Fruit fly (Drosophila melanogaster) whole organism, embryonic: ENCODE results near the gene ATPsynO.

Experiments
- Awh ChIP-seq: fragments of 200-800 bp; sonication (Bioruptor generic); IDR thresholded peaks from 2 replicates; pipeline ENCODE4, ENCODE4 v1.3.6; 2022; ENCODE audit warnings: missing biosample characterization, missing genetic modification characterization
- BtbVII ChIP-seq: fragments of 200-800 bp; sonication (Bioruptor generic); optimal IDR thresholded peaks from 3 replicates; lab custom pipeline; 2017; ENCODE audit warnings: missing biosample characterization, mild to moderate bottlenecking, missing genetic modification characterization
- Bteb2 ChIP-seq: fragments of 200-800 bp; sonication (Bioruptor generic); optimal IDR thresholded peaks from 2 replicates; lab custom pipeline; 2016; ENCODE audit warnings: missing biosample characterization, missing genetic modification characterization
- CG10209 ChIP-seq: fragments of 200-800 bp; sonication (Bioruptor generic); optimal IDR thresholded peaks from 3 replicates; lab custom pipeline; 2017; ENCODE audit warnings: missing biosample characterization, mild to moderate bottlenecking, missing genetic modification characterization, missing genetic modification reagents
- CG1024 ChIP-seq: fragments of 200-800 bp; sonication (Bioruptor generic); IDR thresholded peaks from 2 replicates; pipeline ENCODE4 v1.3.6; 2022; ENCODE audit warnings: missing biosample characterization, missing genetic modification characterization
- CG10267 ChIP-seq: fragments of 200-800 bp; sonication (Bioruptor generic); optimal IDR thresholded peaks from 2 replicates; lab custom pipeline; 2018; ENCODE audit warnings: missing biosample characterization, mild to moderate bottlenecking, missing genetic modification characterization, moderate library complexity
- CG12942 ChIP-seq: fragments of 200-800 bp; sonication (Bioruptor generic); optimal IDR thresholded peaks from 3 replicates; lab custom pipeline; 2016; ENCODE audit warnings: missing biosample characterization, missing genetic modification characterization
- CG16863 ChIP-seq: fragments of 200-800 bp; sonication (Bioruptor generic); optimal IDR thresholded peaks from 3 replicates; lab custom pipeline; 2016; ENCODE audit warnings: missing biosample characterization, missing genetic modification characterization
- CG17385 ChIP-seq: fragments of 200-800 bp; sonication (Bioruptor generic); optimal IDR thresholded peaks from 3 replicates; lab custom pipeline; 2018; ENCODE audit warnings: missing biosample characterization, mild to moderate bottlenecking, missing genetic modification characterization
- CG1832 ChIP-seq: fragments of 200-800 bp; sonication (Bioruptor generic); optimal IDR thresholded peaks from 2 replicates; lab custom pipeline; 2017; ENCODE audit warnings: missing biosample characterization, mild to moderate bottlenecking, missing genetic modification characterization, inconsistent platforms
- CG18619 ChIP-seq: fragments of 200-800 bp; sonication (Bioruptor generic); optimal IDR thresholded peaks from 3 replicates; lab custom pipeline; 2017; ENCODE audit warnings: missing biosample characterization, mild to moderate bottlenecking, missing genetic modification characterization
- CG2120 ChIP-seq: fragments of 200-800 bp; sonication (Bioruptor generic); optimal IDR thresholded peaks from 3 replicates; lab custom pipeline; 2016; ENCODE audit warnings: missing biosample characterization, missing genetic modification characterization
- CG2202 ChIP-seq: fragments of 200-800 bp; sonication (Bioruptor generic); optimal IDR thresholded peaks from 2 replicates; lab custom pipeline; 2018; ENCODE audit warnings: missing biosample characterization, mild to moderate bottlenecking, missing genetic modification characterization
- CG2889 ChIP-seq: fragments of 200-800 bp; sonication (Bioruptor generic); IDR thresholded peaks from 3 replicates; pipeline ENCODE4 v1.3.6; 2022; ENCODE audit warnings: missing biosample characterization, missing genetic modification characterization
- CG30431 ChIP-seq: fragments of 200-800 bp; sonication (Bioruptor generic); optimal IDR thresholded peaks from 2 replicates; lab custom pipeline; 2017; ENCODE audit warnings: missing biosample characterization, missing genetic modification characterization
- CG3163 ChIP-seq: fragments of 200-800 bp; sonication (Bioruptor generic); optimal IDR thresholded peaks from 3 replicates; lab custom pipeline; 2016; ENCODE audit warnings: missing biosample characterization, missing genetic modification characterization
- CG3847 ChIP-seq: fragments of 200-800 bp; sonication (Bioruptor generic); IDR thresholded peaks from 2 replicates; pipeline ENCODE4 v1.3.6; 2022; ENCODE audit warnings: missing biosample characterization, missing genetic modification characterization
- CTCF ChIP-seq: fragments of 200-800 bp; sonication (Bioruptor generic); optimal IDR thresholded peaks from 2 replicates; lab custom pipeline; 2017; ENCODE audit warnings: missing biosample characterization, mild to moderate bottlenecking, missing genetic modification characterization, moderate library complexity
- Ets65A ChIP-seq: fragments of 200-800 bp; sonication (Bioruptor generic); peaks from one replicate; lab custom pipeline; 2016; ENCODE audit warnings: missing biosample characterization, missing genetic modification characterization
- Ets97D ChIP-seq: fragments of 200-800 bp; sonication (Bioruptor generic); optimal IDR thresholded peaks from 3 replicates; lab custom pipeline; 2016; ENCODE audit warnings: missing biosample characterization, missing genetic modification characterization
- Fer2 ChIP-seq: fragments of 200-800 bp; sonication (Bioruptor generic); optimal IDR thresholded peaks from 2 replicates; lab custom pipeline; 2018; ENCODE audit warnings: missing biosample characterization, mild to moderate bottlenecking, missing genetic modification characterization, moderate library complexity
- HmgD ChIP-seq: fragments of 200-800 bp; sonication (Bioruptor generic); optimal IDR thresholded peaks from 3 replicates; lab custom pipeline; 2016; ENCODE audit warnings: missing biosample characterization, missing genetic modification characterization
- Nf-YC ChIP-seq: fragments of 200-800 bp; optimal IDR thresholded peaks from 3 replicates; lab custom pipeline; 2019; ENCODE audit warnings: missing biosample characterization, mild to moderate bottlenecking, missing genetic modification characterization, moderate library complexity
- Optix ChIP-seq: fragments of 200-800 bp; sonication (Bioruptor generic); IDR thresholded peaks from 3 replicates; pipeline ENCODE4 v1.3.6; 2022; ENCODE audit warnings: missing biosample characterization, missing genetic modification characterization
- Sin3A ChIP-seq: fragments of >200 bp; optimal IDR thresholded peaks from 2 replicates; lab custom pipeline; 2018
- Sox100B ChIP-seq: fragments of 200-800 bp; sonication (Bioruptor generic); optimal IDR thresholded peaks from 3 replicates; lab custom pipeline; 2018; ENCODE audit warnings: missing biosample characterization, mild to moderate bottlenecking, missing genetic modification characterization
- Sox102F ChIP-seq: fragments of 200-800 bp; sonication (Bioruptor generic); optimal IDR thresholded peaks from 2 replicates; lab custom pipeline; 2018; ENCODE audit warnings: missing biosample characterization, mild to moderate bottlenecking, missing genetic modification characterization, moderate library complexity
- Vsx1 ChIP-seq: fragments of 200-800 bp; sonication (Bioruptor generic); optimal IDR thresholded peaks from 2 replicates; lab custom pipeline; 2017; ENCODE audit warnings: missing biosample characterization, mild to moderate bottlenecking, missing genetic modification characterization, missing genetic modification reagents
- Xbp1 ChIP-seq: fragments of 200-800 bp; sonication (Bioruptor generic); optimal IDR thresholded peaks from 3 replicates; lab custom pipeline; 2016; ENCODE audit warnings: missing biosample characterization, mild to moderate bottlenecking, missing genetic modification characterization
- YL-1 ChIP-seq: fragments of 200-800 bp; sonication (Bioruptor generic); optimal IDR thresholded peaks from 3 replicates; lab custom pipeline; 2017; ENCODE audit warnings: missing biosample characterization, mild to moderate bottlenecking, missing genetic modification characterization
- ase ChIP-seq: fragments of 200-800 bp; sonication (Bioruptor generic); IDR thresholded peaks from 3 replicates; pipeline ENCODE4 v1.3.6; 2022; ENCODE audit warnings: missing biosample characterization, missing genetic modification characterization
- bab2 ChIP-seq: fragments of 200-800 bp; sonication (Bioruptor generic); optimal IDR thresholded peaks from 2 replicates; lab custom pipeline; 2016; ENCODE audit warnings: missing biosample characterization, missing genetic modification characterization
- esg ChIP-seq: fragments of 200-800 bp; sonication (Bioruptor generic); conservative IDR thresholded peaks from 2 replicates; pipeline ENCODE4 v1.3.6; 2022; ENCODE audit warnings: missing biosample characterization, missing genetic modification characterization
- eyg ChIP-seq: fragments of 200-800 bp; sonication (Bioruptor generic); optimal IDR thresholded peaks from 3 replicates; lab custom pipeline; 2016; ENCODE audit warnings: missing biosample characterization, missing genetic modification characterization
- ftz-f1 ChIP-seq: fragments of 200-800 bp; sonication (Bioruptor generic); optimal IDR thresholded peaks from 2 replicates; lab custom pipeline; 2016; ENCODE audit warnings: missing biosample characterization, missing genetic modification characterization
- gce ChIP-seq: fragments of 200-800 bp; sonication (Bioruptor generic); IDR thresholded peaks from 3 replicates; pipeline ENCODE4 v1.3.6; 2022; ENCODE audit warnings: missing biosample characterization, missing genetic modification characterization
- hb ChIP-seq: fragments of 200-800 bp; sonication (Bioruptor generic); IDR thresholded peaks from 3 replicates; pipeline ENCODE4 v1.3.6; 2022; ENCODE audit warnings: missing biosample characterization, missing genetic modification characterization; ENCODE audit not compliant: partially characterized antibody
- jumu ChIP-seq: fragments of 200-800 bp; sonication (Bioruptor generic); optimal IDR thresholded peaks from 3 replicates; lab custom pipeline; 2016; ENCODE audit warnings: missing biosample characterization, missing genetic modification characterization
- knrl ChIP-seq: fragments of 200-800 bp; sonication (Bioruptor generic); IDR thresholded peaks from 3 replicates; pipeline ENCODE4 v1.3.6; 2022; ENCODE audit warnings: missing biosample characterization, missing genetic modification characterization; ENCODE audit not compliant: partially characterized antibody
- nerfin-2 ChIP-seq: fragments of 200-800 bp; sonication (Bioruptor generic); IDR thresholded peaks from 2 replicates; pipeline ENCODE4 v1.3.6; 2022; ENCODE audit warnings: missing biosample characterization, missing genetic modification characterization; ENCODE audit not compliant: partially characterized antibody
- nmo ChIP-seq: fragments of 200-800 bp; sonication (Bioruptor generic); optimal IDR thresholded peaks from 2 replicates; lab custom pipeline; 2018; ENCODE audit warnings: missing biosample characterization, mild to moderate bottlenecking, missing genetic modification characterization, moderate library complexity
- pan ChIP-seq, 4 experiments: fragments of >200 bp in 3 of 4; fragments of 200-800 bp in 1 of 4; sonication (Bioruptor generic) in 1 of 4; optimal IDR thresholded peaks in 3 of 4; IDR thresholded peaks in 1 of 4; 2 replicates each; pipeline versions ENCODE4 v1.3.6 to Lab custom; 2017 to 2022; ENCODE audit warnings: missing biosample characterization in 2 of 4, missing genetic modification characterization in 2 of 4, mixed read lengths in 1 of 4
- prd ChIP-seq, 3 experiments: fragments of >200 bp in 2 of 3; fragments of 200-800 bp in 1 of 3; sonication (Bioruptor generic) in 1 of 3; optimal IDR thresholded peaks in 2 of 3; IDR thresholded peaks in 1 of 3; 2 replicates in 2 of 3; 3 replicates in 1 of 3; pipeline versions ENCODE4 v1.3.6 to Lab custom; 2017 to 2022; ENCODE audit warnings: missing biosample characterization in 1 of 3, missing genetic modification characterization in 1 of 3
- row ChIP-seq: fragments of 200-800 bp; sonication (Bioruptor generic); IDR thresholded peaks from 3 replicates; pipeline ENCODE4 v1.3.6; 2022; ENCODE audit warnings: missing biosample characterization, missing genetic modification characterization
- schlank ChIP-seq: fragments of 200-800 bp; sonication (Bioruptor generic); optimal IDR thresholded peaks from 2 replicates; lab custom pipeline; 2018; ENCODE audit warnings: missing biosample characterization, mild to moderate bottlenecking, missing genetic modification characterization
- sna ChIP-seq: fragments of 200-800 bp; sonication (Bioruptor generic); IDR thresholded peaks from 2 replicates; pipeline ENCODE4 v1.3.6; 2022; ENCODE audit warnings: missing biosample characterization, missing genetic modification characterization; ENCODE audit not compliant: partially characterized antibody
- sob ChIP-seq: fragments of 200-800 bp; sonication (Bioruptor generic); IDR thresholded peaks from 2 replicates; pipeline ENCODE4 v1.3.6; 2022; ENCODE audit warnings: missing biosample characterization, missing genetic modification characterization
- tap ChIP-seq: fragments of 200-800 bp; optimal IDR thresholded peaks from 3 replicates; lab custom pipeline; 2019; ENCODE audit warnings: missing biosample characterization, mild to moderate bottlenecking, missing genetic modification characterization, moderate library complexity
- toy ChIP-seq: fragments of 200-800 bp; sonication (Bioruptor generic); IDR thresholded peaks from 2 replicates; pipeline ENCODE4 v1.3.6; 2022; ENCODE audit warnings: missing biosample characterization, missing genetic modification characterization
- zen ChIP-seq: fragments of 200-800 bp; sonication (Bioruptor generic); optimal IDR thresholded peaks from 3 replicates; lab custom pipeline; 2018; ENCODE audit warnings: missing biosample characterization, mild to moderate bottlenecking, missing genetic modification characterization, moderate library complexity

The ATPsynO gene

dm6 chr3R:15275158-15275623 lies 9.8 kb downstream of the ATPsynO start, which contains the start of the genes Cp190 and CG4338 (continued):
- peak; percentile 90 for TF ChIP-seq ase (GFP tag; lab: Robert Waterston, UW)
- TF ChIP-seq ftz-f1 (GFP tag; lab: Kevin White, UChicago), result peak; percentile 63
- peak; percentile 72 for TF ChIP-seq hb (GFP tag; lab: Robert Waterston, UW)
- TF ChIP-seq CG2202 (tag; lab: Kevin White, UChicago), result peak; percentile 97
- peak; percentile 89 for TF ChIP-seq toy (GFP tag; lab: Robert Waterston, UW)
- peak; percentile 68 for TF ChIP-seq CTCF
- peak; percentile 81 for TF ChIP-seq knrl (GFP tag; lab: Robert Waterston, UW)
- TF ChIP-seq CG2120 (GFP tag; lab: Kevin White, UChicago), result peak; percentile 97
- peak; percentile 63 for TF ChIP-seq CG3163
- TF ChIP-seq sob (GFP tag; lab: Robert Waterston, UW), result peak; percentile 96
- TF ChIP-seq Nf-YC, result peak; percentile 94
- TF ChIP-seq Sox100B (GFP tag; lab: Kevin White, UChicago), result peak; percentile 98
- peak; percentile 93 for TF ChIP-seq schlank (tag; lab: Kevin White, UChicago)
- TF ChIP-seq BtbVII, result peak; percentile 97
- peak; percentile 69; the same call in 2 of the 3 replicates for TF ChIP-seq Optix (GFP tag; lab: Robert Waterston, UW)
- peak; percentile 99 for TF ChIP-seq Fer2 (tag; lab: Kevin White, UChicago)
- TF ChIP-seq bab2 (GFP tag; lab: Kevin White, UChicago), result peak; percentile 93
- TF ChIP-seq CG18619 (GFP tag; lab: Kevin White, UChicago), result peak; percentile 98
- peak; percentile 89 for TF ChIP-seq Sin3A (lab: Kevin White, UChicago)
- TF ChIP-seq CG1832 (GFP tag; lab: Kevin White, UChicago), result no peak
- no peak for TF ChIP-seq prd (optimal IDR thresholded peaks at IDR 0.05; lab: Kevin White, UChicago)
- peak; percentile 98 for TF ChIP-seq prd (GFP tag; IDR thresholded peaks at IDR 0.05; lab: Robert Waterston, UW)
- peak; percentile 98 for TF ChIP-seq esg
- peak; percentile 98 for TF ChIP-seq tap (tag; lab: Kevin White, UChicago)
- peak; percentile 99 for TF ChIP-seq nmo (GFP tag; lab: Kevin White, UChicago)
- peak; percentile 94 for TF ChIP-seq CG2889 (GFP tag; lab: Robert Waterston, UW)
- peak; percentile 96 for TF ChIP-seq CG10267
- peak; percentile 94 for TF ChIP-seq gce (GFP tag; lab: Robert Waterston, UW)
- TF ChIP-seq Awh (GFP tag; lab: Robert Waterston, UW), result peak; percentile 94
- TF ChIP-seq CG1024 (GFP tag; lab: Robert Waterston, UW), result peak; percentile 76
- peak; percentile 94 for TF ChIP-seq Ets97D (GFP tag; lab: Kevin White, UChicago)
- no peak for TF ChIP-seq pan (optimal IDR thresholded peaks at IDR 0.05; lab: Kevin White, UChicago)
- peak in 1 of 2 experiments; percentile 97 for TF ChIP-seq pan (GFP tag; optimal IDR thresholded peaks at IDR 0.05 in 1 of 2, IDR thresholded peaks at IDR 0.05 in 1 of 2)
- peak; percentile 78 for TF ChIP-seq eyg
- TF ChIP-seq sna, result no peak; the same call in 1 of the 2 replicates
- TF ChIP-seq jumu, result peak; percentile 86
- peak; percentile 97 for TF ChIP-seq CG17385 (GFP tag; lab: Kevin White, UChicago)
- TF ChIP-seq zen, result peak; percentile 98
- TF ChIP-seq CG16863 (GFP tag; lab: Kevin White, UChicago), result peak; percentile 90
- peak; percentile 98 for TF ChIP-seq CG3847 (GFP tag; lab: Robert Waterston, UW)
- peak; percentile 93 for TF ChIP-seq Bteb2 (GFP tag; lab: Kevin White, UChicago)
- TF ChIP-seq CG10209 (GFP tag; lab: Kevin White, UChicago), result peak; percentile 98
- TF ChIP-seq row (GFP tag; lab: Robert Waterston, UW), result peak; percentile 98
- TF ChIP-seq Xbp1 (GFP tag; lab: Kevin White, UChicago), result peak; percentile 98
- TF ChIP-seq CG30431 (GFP tag; lab: Kevin White, UChicago), result peak; percentile 95
- peak; percentile 97 for TF ChIP-seq YL-1 (GFP tag; lab: Kevin White, UChicago)
- peak; percentile 98 for TF ChIP-seq Sox102F (GFP tag; lab: Kevin White, UChicago)
- TF ChIP-seq Ets65A (GFP tag; lab: Kevin White, UChicago), result peak; percentile 99
- peak; percentile 77 for TF ChIP-seq HmgD (GFP tag; lab: Kevin White, UChicago)
- TF ChIP-seq Vsx1, result peak; percentile 94
- TF ChIP-seq CG12942, result peak; percentile 97
- TF ChIP-seq nerfin-2 (GFP tag; lab: Robert Waterston, UW), result peak; percentile 53; the same call in 1 of the 2 replicates
